Fruit fly (Drosophila melanogaster): ENCODE results near the gene grn.

The grn gene

dm6 chr3R:8113833-8114673 is 67.2 kb downstream of the grn start (continued):
- TF ChIP-seq CG14667 (GFP tag; IDR thresholded peaks at IDR 0.05) (peak; percentile 71), dimm (GFP tag; IDR thresholded peaks at IDR 0.05) (no peak), CG1024 (GFP tag; IDR thresholded peaks at IDR 0.05) (peak; percentile 47; the same call in 1 of the 2 replicates), hth (optimal IDR thresholded peaks at IDR 0.05) (no peak), Adf1 (GFP tag; IDR thresholded peaks at IDR 0.05) (peak; percentile 90), p53 (GFP tag; optimal IDR thresholded peaks at IDR 0.05) (peak; percentile 45), B-H1 (GFP tag; IDR thresholded peaks at IDR 0.05) (peak; percentile 62), Sry-δ (GFP tag; optimal IDR thresholded peaks at IDR 0.05) (peak; percentile 50), Ets97D (GFP tag; optimal IDR thresholded peaks at IDR 0.05) (peak; percentile 56), Blimp-1 (GFP tag; optimal IDR thresholded peaks at IDR 0.05) (peak; percentile 79), Ssrp (tag; optimal IDR thresholded peaks at IDR 0.05) (peak; percentile 80), sqz (GFP tag; optimal IDR thresholded peaks at IDR 0.05) (peak; percentile 47), Atf-2 (GFP tag; optimal IDR thresholded peaks at IDR 0.05) (peak; percentile 74), gt (GFP tag; IDR thresholded peaks at IDR 0.05) (peak; percentile 56; the same call in 1 of the 2 replicates), CG15514 (GFP tag; optimal IDR thresholded peaks at IDR 0.05) (peak; percentile 72), CG17912 (GFP tag; optimal IDR thresholded peaks at IDR 0.05) (no peak), Ptx1 (GFP tag; IDR thresholded peaks at IDR 0.05) (peak; percentile 84), lilli (GFP tag; optimal IDR thresholded peaks at IDR 0.05) (peak; percentile 90), ash1 (GFP tag; optimal IDR thresholded peaks at IDR 0.05) (no peak), sd (tag; optimal IDR thresholded peaks at IDR 0.05) (peak; percentile 34), tgo (GFP tag; IDR thresholded peaks at IDR 0.05) (peak; percentile 75), cg (GFP tag; optimal IDR thresholded peaks at IDR 0.05) (peak; percentile 61), CG4360 (GFP tag; IDR thresholded peaks at IDR 0.05) (peak; percentile 92), CG4404 (GFP tag; IDR thresholded peaks at IDR 0.05) (peak; percentile 57), row (GFP tag; IDR thresholded peaks at IDR 0.05) (peak; percentile 83), CG6765 (GFP tag; optimal IDR thresholded peaks at IDR 0.05) (peak; percentile 37), Dip2 (GFP tag; IDR thresholded peaks at IDR 0.05) (no peak), CG6791 (GFP tag; IDR thresholded peaks at IDR 0.05; ENCODE audit: partially characterized antibody) (no peak), nerfin-1 (tag; optimal IDR thresholded peaks at IDR 0.05) (peak; percentile 27), Abd-B (GFP tag; optimal IDR thresholded peaks at IDR 0.05) (peak; percentile 61), ewg (GFP tag; optimal IDR thresholded peaks at IDR 0.05) (peak; percentile 61), maf-S (GFP tag; optimal IDR thresholded peaks at IDR 0.05) (peak; percentile 37), zf30C (GFP tag; optimal IDR thresholded peaks at IDR 0.05) (peak; percentile 67), Antp (GFP tag; optimal IDR thresholded peaks at IDR 0.05) (peak; percentile 73), CG17328 (GFP tag; IDR thresholded peaks at IDR 0.05) (peak; percentile 85), CG3163 (GFP tag; optimal IDR thresholded peaks at IDR 0.05) (peak; percentile 61), HmgZ (tag; optimal IDR thresholded peaks at IDR 0.05) (peak; percentile 41), bowl (GFP tag; IDR thresholded peaks at IDR 0.05) (no peak), sens (GFP tag) (peak; percentile 98), CG12236 (GFP tag; optimal IDR thresholded peaks at IDR 0.05) (peak; percentile 73), CG3065 (GFP tag; optimal IDR thresholded peaks at IDR 0.05) (peak; percentile 45), CG10565 (GFP tag; optimal IDR thresholded peaks at IDR 0.05) (no peak), dm (GFP tag; optimal IDR thresholded peaks at IDR 0.05) (peak; percentile 57), onecut (GFP tag; IDR thresholded peaks at IDR 0.05) (no peak), CG8281 (tag; optimal IDR thresholded peaks at IDR 0.05) (no peak), ap (GFP tag; IDR thresholded peaks at IDR 0.05) (peak; percentile 74), eyg (GFP tag; optimal IDR thresholded peaks at IDR 0.05) (peak; percentile 73), CG2199 (GFP tag; IDR thresholded peaks at IDR 0.05) (no peak), wor (GFP tag; IDR thresholded peaks at IDR 0.05) (no peak), Tbp (GFP tag; optimal IDR thresholded peaks at IDR 0.05) (no peak), CG13624 (GFP tag; optimal IDR thresholded peaks at IDR 0.05) (peak; percentile 86)

Data from whole organism, embryonic.